Worm (Caenorhabditis elegans): ENCODE data around the gene mccc-2.

- TF ChIP-seq nhr-28 (tag; optimal IDR thresholded peaks at IDR 0.05): no peak
- TF ChIP-seq pag-3 (tag; optimal IDR thresholded peaks at IDR 0.05; ENCODE audit: borderline replicate concordance, insufficient read depth): no peak
- no peak for TF ChIP-seq C34B4.2 (tag; optimal IDR thresholded peaks at IDR 0.05)
- TF ChIP-seq ceh-88 (GFP tag; IDR thresholded peaks at IDR 0.05): no peak
- no peak for TF ChIP-seq tbx-2 (tag; optimal IDR thresholded peaks at IDR 0.05)
- TF ChIP-seq mdl-1 (tag; optimal IDR thresholded peaks at IDR 0.05): no peak
- no peak for TF ChIP-seq blmp-1 (tag; optimal IDR thresholded peaks at IDR 0.05)
- 0 out of 2 replicates have a peak, but pooled peaks have one; percentile 4 for TF ChIP-seq grh-1 (GFP tag; IDR thresholded peaks at IDR 0.05)
- TF ChIP-seq lin-15B (tag; optimal IDR thresholded peaks at IDR 0.05): no peak
- TF ChIP-seq fos-1 (tag; optimal IDR thresholded peaks at IDR 0.05): no peak
- no peak for TF ChIP-seq nhr-237 (tag; optimal IDR thresholded peaks at IDR 0.05)
- TF ChIP-seq aly-2 (tag; optimal IDR thresholded peaks at IDR 0.05): no peak
- no peak for TF ChIP-seq ama-1 (optimal IDR thresholded peaks at IDR 0.05)
Observed at ce11 chrIII:9051714-9052113, 37.5 kb downstream of the mccc-2 start.
